Worm (Caenorhabditis elegans) whole organism, L4/young adult: ENCODE data around the gene wip-1.

Experiments
- W03F9.2 ChIP-seq: fragments of 150-350 bp; optimal IDR thresholded peaks from 2 replicates; lab custom pipeline; 2014; ENCODE audit warnings: missing biosample characterization, missing genetic modification characterization
- dao-5 ChIP-seq: sonication (generic microtip); optimal IDR thresholded peaks from 2 replicates; lab custom pipeline; 2016; ENCODE audit warnings: missing genotype, missing genetic modification characterization, moderate library complexity, missing compliant biosample characterization
- him-1 ChIP-seq: sonication (generic microtip); optimal IDR thresholded peaks from 2 replicates; lab custom pipeline; 2016; ENCODE audit warnings: missing genotype, missing genetic modification reagents, missing genetic modification characterization, missing compliant biosample characterization

DNA sequence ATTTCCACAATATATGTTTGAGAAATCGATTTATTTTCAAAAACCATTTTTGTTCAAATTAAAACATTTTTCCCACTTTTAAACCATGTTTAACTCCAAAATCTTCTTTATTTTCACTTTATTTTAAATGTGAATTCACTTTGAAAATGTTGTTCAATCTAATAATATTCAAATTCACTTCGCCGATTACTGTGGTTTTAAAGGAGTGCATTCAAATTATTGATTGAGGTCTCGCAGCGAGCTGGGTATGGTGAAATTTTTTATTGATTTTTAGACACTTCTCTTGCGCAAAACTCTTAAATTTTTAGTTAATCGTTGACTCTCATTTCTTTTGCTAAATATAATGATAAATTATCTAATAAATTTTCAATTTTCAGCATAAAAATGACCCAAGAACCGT is 29.3 kb downstream of the wip-1 start, which contains the start of gene C45G9.5:
- no peak for TF ChIP-seq him-1 (tag; lab: Kevin White, UChicago)
- no peak for TF ChIP-seq dao-5 (tag; lab: Kevin White, UChicago)
- TF ChIP-seq W03F9.2 (tag; lab: Kevin White, UChicago), result no peak
